Worm (Caenorhabditis elegans) whole organism, young adult: ENCODE results near the gene F32D8.3.
"Not testable (repeated sequence)": the region's sequence is repeated elsewhere in the genome, so short reads cannot be mapped to it uniquely, and the experiment has no call there.

Experiments
- B0336.3 ChIP-seq: fragments of 200-800 bp; sonication (Bioruptor generic); IDR thresholded peaks from 2 replicates; pipeline ENCODE4 v1.3.6; 2022; ENCODE audit warnings: missing genetic modification characterization, missing compliant biosample characterization
- ama-1 ChIP-seq, 3 experiments: fragments of 150-350 bp in 1 of 3; sonication (generic microtip) in 2 of 3; optimal IDR thresholded peaks; 2 replicates each; lab custom pipeline; 2014 to 2018; ENCODE audit warnings: missing biosample characterization in 2 of 3, missing genetic modification characterization in 2 of 3, missing genetic modification reagents in 2 of 3
- athp-1 ChIP-seq: sonication (generic microtip); optimal IDR thresholded peaks from 2 replicates; lab custom pipeline; 2017; ENCODE audit warnings: mild to moderate bottlenecking, missing genetic modification characterization, missing compliant biosample characterization
- ceh-27 ChIP-seq: fragments of 200-800 bp; sonication (Bioruptor generic); optimal IDR thresholded peaks from 2 replicates; lab custom pipeline; 2018; ENCODE audit warnings: mild to moderate bottlenecking, missing genetic modification characterization, moderate library complexity, missing compliant biosample characterization
- ceh-58 ChIP-seq: fragments of 200-800 bp; sonication (Bioruptor generic); IDR thresholded peaks from 2 replicates; pipeline ENCODE4 v1.3.6; 2022; ENCODE audit warnings: missing genetic modification characterization, missing compliant biosample characterization
- egrh-3 ChIP-seq: fragments of 200-800 bp; sonication (Bioruptor generic); IDR thresholded peaks from 2 replicates; pipeline ENCODE4 v1.3.6; 2022; ENCODE audit warnings: missing genetic modification reagents, missing genetic modification characterization, missing compliant biosample characterization
- madf-6 ChIP-seq: fragments of 200-800 bp; sonication (Bioruptor generic); IDR thresholded peaks from 2 replicates; pipeline ENCODE4 v1.3.6; 2022; ENCODE audit warnings: missing genetic modification reagents, missing genetic modification characterization, missing compliant biosample characterization
- nfya-1 ChIP-seq: sonication (generic microtip); optimal IDR thresholded peaks from 2 replicates; lab custom pipeline; 2017; ENCODE audit warnings: antibody characterized with exemption, missing compliant biosample characterization, missing genetic modification characterization, borderline replicate concordance; ENCODE audit not compliant: insufficient read depth
- pha-4 ChIP-seq: fragments of 150-350 bp; sonication (generic microtip); optimal IDR thresholded peaks from 2 replicates; lab custom pipeline; 2014; ENCODE audit warnings: missing biosample characterization, missing genetic modification reagents, missing genetic modification characterization
- snpc-4 ChIP-seq, 5 experiments: fragments of 150-350 bp in 1 of 5; sonication (generic microtip) in 4 of 5; optimal IDR thresholded peaks; 2 replicates each; lab custom pipeline; 2014 to 2018; ENCODE audit warnings: missing genetic modification characterization in 5 of 5, missing biosample characterization in 3 of 5, antibody characterized with exemption in 2 of 5, mild to moderate bottlenecking in 2 of 5, missing compliant biosample characterization in 2 of 5, missing genotype in 2 of 5, moderate library complexity in 2 of 5, missing genetic modification reagents in 1 of 5
- unc-130 ChIP-seq: sonication (generic microtip); optimal IDR thresholded peaks from 2 replicates; lab custom pipeline; 2016; ENCODE audit warnings: missing genetic modification reagents, missing genetic modification characterization, missing compliant biosample characterization
- ztf-6 ChIP-seq: fragments of 200-800 bp; sonication (Bioruptor generic); IDR thresholded peaks from 2 replicates; pipeline ENCODE4 v1.3.6; 2022; ENCODE audit warnings: missing genetic modification reagents, missing genetic modification characterization, missing compliant biosample characterization

ce11 chrV:10866340-10866739 is 20.3 kb upstream of the F32D8.3 start:
- not testable (repeated sequence) for TF ChIP-seq pha-4; ztf-6 (GFP tag; lab: Robert Waterston, UW); B0336.3 (GFP tag; lab: Robert Waterston, UW); nfya-1 (tag; lab: Kevin White, UChicago); unc-130 (GFP tag; lab: Kevin White, UChicago); ceh-27 (GFP tag; lab: Kevin White, UChicago); ceh-58 (GFP tag; lab: Robert Waterston, UW); ama-1 (optimal IDR thresholded peaks at IDR 0.05; lab: Kevin White, UChicago); ama-1 (GFP tag; optimal IDR thresholded peaks at IDR 0.05; lab: Kevin White, UChicago); snpc-4 (GFP tag; optimal IDR thresholded peaks at IDR 0.05; lab: Kevin White, UChicago); snpc-4 (tag; optimal IDR thresholded peaks at IDR 0.05; lab: Kevin White, UChicago); athp-1 (tag; lab: Kevin White, UChicago); egrh-3 (GFP tag; lab: Robert Waterston, UW)
- TF ChIP-seq madf-6 (GFP tag; lab: Robert Waterston, UW), result peak; percentile 30; the same call in 1 of the 2 replicates
